Fruit fly (Drosophila melanogaster): ENCODE results near the gene Calr.

The Calr gene

dm6 chr3R:9593408-9594250 is 37.0 kb downstream of the Calr start:
- TF ChIP-seq CG32121 (GFP tag; IDR thresholded peaks at IDR 0.05) (peak; percentile 81), CG14655 (GFP tag; optimal IDR thresholded peaks at IDR 0.05) (peak; percentile 76), CG4496 (GFP tag; IDR thresholded peaks at IDR 0.05) (peak; percentile 81; the same call in 2 of the 3 replicates), CG8301 (tag; optimal IDR thresholded peaks at IDR 0.05) (peak; percentile 69), CG8159 (tag; optimal IDR thresholded peaks at IDR 0.05) (peak; percentile 85), fd96Ca (GFP tag; IDR thresholded peaks at IDR 0.05) (0 out of 3 replicates have a peak, but pooled peaks have one; percentile 37), Pif1A (GFP tag; optimal IDR thresholded peaks at IDR 0.05) (peak; percentile 62), EcR (GFP tag; optimal IDR thresholded peaks at IDR 0.05) (no peak), rn (GFP tag; IDR thresholded peaks at IDR 0.05) (peak; percentile 62), CG34367 (tag; optimal IDR thresholded peaks at IDR 0.05) (peak; percentile 70), CG13204 (GFP tag; optimal IDR thresholded peaks at IDR 0.05) (peak; percentile 35), CG15710 (tag; optimal IDR thresholded peaks at IDR 0.05) (peak; percentile 84), CG12605 (GFP tag; IDR thresholded peaks at IDR 0.05) (peak; percentile 72), CG9948 (tag; optimal IDR thresholded peaks at IDR 0.05) (peak; percentile 87), D1 (tag; optimal IDR thresholded peaks at IDR 0.05) (no peak), Snoo (tag; optimal IDR thresholded peaks at IDR 0.05) (no peak), CG10348 (GFP tag; IDR thresholded peaks at IDR 0.05) (no peak), Pif1B (GFP tag; optimal IDR thresholded peaks at IDR 0.05) (peak; percentile 56), Ets98B (GFP tag; IDR thresholded peaks at IDR 0.05) (peak; percentile 73), gl (tag; optimal IDR thresholded peaks at IDR 0.05) (peak; percentile 48), CG17806 (tag; optimal IDR thresholded peaks at IDR 0.05) (peak; percentile 85)

dm6 chr3R:9591769-9592388 is 38.8 kb downstream of the Calr start:
- no peak for TF ChIP-seq CG14655 (GFP tag; optimal IDR thresholded peaks at IDR 0.05)
- TF ChIP-seq CG34367 (tag; optimal IDR thresholded peaks at IDR 0.05) = no peak
- TF ChIP-seq CG4496 (GFP tag; IDR thresholded peaks at IDR 0.05) = no peak
- TF ChIP-seq CG8159 (tag; optimal IDR thresholded peaks at IDR 0.05) = no peak
- TF ChIP-seq CG8301 (tag; optimal IDR thresholded peaks at IDR 0.05) = no peak
- TF ChIP-seq Ets98B (GFP tag; IDR thresholded peaks at IDR 0.05) = no peak
- TF ChIP-seq CG32121 (GFP tag; IDR thresholded peaks at IDR 0.05) = no peak
- TF ChIP-seq rn (GFP tag; IDR thresholded peaks at IDR 0.05) = no peak
- TF ChIP-seq EcR (GFP tag; optimal IDR thresholded peaks at IDR 0.05) = no peak
- TF ChIP-seq Pif1A (GFP tag; optimal IDR thresholded peaks at IDR 0.05) = no peak
- no peak for TF ChIP-seq gl (tag; optimal IDR thresholded peaks at IDR 0.05)
- TF ChIP-seq CG13204 (GFP tag; optimal IDR thresholded peaks at IDR 0.05) = no peak
- TF ChIP-seq CG12605 (GFP tag; IDR thresholded peaks at IDR 0.05) = no peak
- TF ChIP-seq Pif1B (GFP tag; optimal IDR thresholded peaks at IDR 0.05) = no peak
- TF ChIP-seq fd96Ca (GFP tag; IDR thresholded peaks at IDR 0.05) = no peak
- TF ChIP-seq CG15710 (tag; optimal IDR thresholded peaks at IDR 0.05) = no peak
- TF ChIP-seq D1 (tag; optimal IDR thresholded peaks at IDR 0.05) = no peak
- no peak for TF ChIP-seq CG17806 (tag; optimal IDR thresholded peaks at IDR 0.05)
- no peak for TF ChIP-seq CG9948 (tag; optimal IDR thresholded peaks at IDR 0.05)
- TF ChIP-seq CG10348 (GFP tag; IDR thresholded peaks at IDR 0.05) = no peak

- TF ChIP-seq EcR (GFP tag; optimal IDR thresholded peaks at IDR 0.05) (no peak), CG8301 (tag; optimal IDR thresholded peaks at IDR 0.05) (no peak), Pif1A (GFP tag; optimal IDR thresholded peaks at IDR 0.05) (no peak), Pif1B (GFP tag; optimal IDR thresholded peaks at IDR 0.05) (no peak), CG15710 (tag; optimal IDR thresholded peaks at IDR 0.05) (peak; percentile 3), CG14655 (GFP tag; optimal IDR thresholded peaks at IDR 0.05) (no peak)
These were observed 39.6 kb downstream of the Calr start, which contains the start of the genes bocks and CG8312 for dm6 chr3R:9590952-9591532. Gene bocks, minus strand, starts transcription at chr3R:9591002. Gene CG8312, plus strand, starts transcription at chr3R:9591309.

- TF ChIP-seq CG8159 (tag; optimal IDR thresholded peaks at IDR 0.05) = no peak
- TF ChIP-seq CG15710 (tag; optimal IDR thresholded peaks at IDR 0.05) = peak; percentile 6
- peak; percentile 71; the same call in 2 of the 3 replicates for TF ChIP-seq fd96Ca (GFP tag; IDR thresholded peaks at IDR 0.05)
- TF ChIP-seq Pif1B (GFP tag; optimal IDR thresholded peaks at IDR 0.05) = no peak
- TF ChIP-seq Pif1A (GFP tag; optimal IDR thresholded peaks at IDR 0.05) = no peak
- TF ChIP-seq CG12605 (GFP tag; IDR thresholded peaks at IDR 0.05) = no peak
- peak; percentile 35; the same call in 1 of the 2 replicates for TF ChIP-seq CG32121 (GFP tag; IDR thresholded peaks at IDR 0.05)
- no peak for TF ChIP-seq CG17806 (tag; optimal IDR thresholded peaks at IDR 0.05)
- no peak for TF ChIP-seq CG8301 (tag; optimal IDR thresholded peaks at IDR 0.05)
- TF ChIP-seq Snoo (tag; optimal IDR thresholded peaks at IDR 0.05) = no peak
- TF ChIP-seq D1 (tag; optimal IDR thresholded peaks at IDR 0.05) = no peak
- TF ChIP-seq CG9948 (tag; optimal IDR thresholded peaks at IDR 0.05) = no peak
- 0 out of 2 replicates have a peak, but pooled peaks have one; percentile 20 for TF ChIP-seq CG10348 (GFP tag; IDR thresholded peaks at IDR 0.05)
- TF ChIP-seq rn (GFP tag; IDR thresholded peaks at IDR 0.05) = no peak
- TF ChIP-seq EcR (GFP tag; optimal IDR thresholded peaks at IDR 0.05) = no peak
- TF ChIP-seq CG34367 (tag; optimal IDR thresholded peaks at IDR 0.05) = peak; percentile 10
- TF ChIP-seq Ets98B (GFP tag; IDR thresholded peaks at IDR 0.05) = peak; percentile 54
- TF ChIP-seq CG14655 (GFP tag; optimal IDR thresholded peaks at IDR 0.05) = no peak
- TF ChIP-seq gl (tag; optimal IDR thresholded peaks at IDR 0.05) = no peak
- TF ChIP-seq CG13204 (GFP tag; optimal IDR thresholded peaks at IDR 0.05) = no peak
- peak; percentile 64; the same call in 2 of the 3 replicates for TF ChIP-seq CG4496 (GFP tag; IDR thresholded peaks at IDR 0.05)
These were observed 43.9 kb downstream of the Calr start, which contains the start of gene P58IPK for dm6 chr3R:9586663-9587248. Gene P58IPK, plus strand, starts transcription at chr3R:9586942.
